Fruit fly (Drosophila melanogaster) Kc167 (cell line): Measurements from ENCODE around the gene CG13898.

Experiments
- Sin3A ChIP-seq: fragments of >200 bp; optimal IDR thresholded peaks from 2 replicates; lab custom pipeline; 2018; ENCODE audit warnings: missing external identifiers
- h ChIP-seq: fragments of >200 bp; optimal IDR thresholded peaks from 3 replicates; lab custom pipeline; 2018; ENCODE audit warnings: missing external identifiers
- ttk ChIP-seq: sonication (Bioruptor generic); optimal IDR thresholded peaks from 2 replicates; lab custom pipeline; 2017; ENCODE audit warnings: missing external identifiers

- TF ChIP-seq h (lab: Kevin White, UChicago) = no peak
- TF ChIP-seq Sin3A (lab: Kevin White, UChicago) = no peak
- no peak for TF ChIP-seq ttk (lab: Kevin White, UChicago)
Measured at dm6 chr3L:820332-820731, 16.5 kb upstream of the CG13898 start.
